Worm (Caenorhabditis elegans): ENCODE results near the gene nlp-45.

DNA sequence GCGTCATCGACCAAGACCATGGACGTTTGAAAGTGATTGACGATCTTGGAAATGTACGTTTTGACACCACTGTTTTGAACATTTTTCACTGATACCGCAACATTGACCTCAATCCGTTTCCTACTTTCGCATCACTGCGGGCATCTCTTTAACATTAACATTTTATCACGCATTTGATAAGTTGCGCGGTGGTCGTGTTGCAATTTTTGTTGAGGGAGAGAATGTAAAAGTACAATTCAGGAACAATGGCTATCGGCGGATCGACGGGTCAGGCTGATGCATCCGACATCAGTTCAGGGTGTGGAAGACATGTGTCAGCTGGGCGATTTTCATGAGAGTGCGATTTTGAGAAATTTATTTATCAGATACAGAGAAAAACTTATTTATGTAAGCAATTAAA lies 34.9 kb downstream of the nlp-45 start:
- TF ChIP-seq nhr-11 (tag; optimal IDR thresholded peaks at IDR 0.05) (no peak), ces-1 (GFP tag; optimal IDR thresholded peaks at IDR 0.05) (no peak), ztf-11 (tag; optimal IDR thresholded peaks at IDR 0.05) (no peak), nhr-19 (GFP tag; conservative IDR thresholded peaks at IDR 0.05) (no peak), lin-13 (GFP tag; optimal IDR thresholded peaks at IDR 0.05) (no peak), aly-2 (tag; optimal IDR thresholded peaks at IDR 0.05) (no peak), fos-1 (tag; optimal IDR thresholded peaks at IDR 0.05) (no peak), snpc-4 (tag; optimal IDR thresholded peaks at IDR 0.05) (no peak), elt-3 (tag; optimal IDR thresholded peaks at IDR 0.05) (no peak), ceh-63 (GFP tag; optimal IDR thresholded peaks at IDR 0.05) (no peak)

Data from whole organism, L1 larva.